Worm (Caenorhabditis elegans): ENCODE data around the gene srz-63.

ce11 chrII:1239433-1240020, 38.9 kb upstream of the srz-63 start:
- no peak for TF ChIP-seq klf-2 (GFP tag; conservative IDR thresholded peaks at IDR 0.05)
- no peak for TF ChIP-seq ztf-23 (GFP tag; IDR thresholded peaks at IDR 0.05)
- no peak for TF ChIP-seq T22C8.4 (GFP tag; IDR thresholded peaks at IDR 0.05)
- TF ChIP-seq med-1 (GFP tag; optimal IDR thresholded peaks at IDR 0.05; ENCODE audit: insufficient read depth) = no peak
- TF ChIP-seq ref-1 (GFP tag; conservative IDR thresholded peaks at IDR 0.05) = no peak
- TF ChIP-seq flt-1 (GFP tag; IDR thresholded peaks at IDR 0.05) = 0 out of 2 replicates have a peak, but pooled peaks have one; percentile 6

Data from whole organism, midembryonic.